Fruit fly (Drosophila melanogaster): ENCODE measurements around the gene mop.

mop gene

DNA sequence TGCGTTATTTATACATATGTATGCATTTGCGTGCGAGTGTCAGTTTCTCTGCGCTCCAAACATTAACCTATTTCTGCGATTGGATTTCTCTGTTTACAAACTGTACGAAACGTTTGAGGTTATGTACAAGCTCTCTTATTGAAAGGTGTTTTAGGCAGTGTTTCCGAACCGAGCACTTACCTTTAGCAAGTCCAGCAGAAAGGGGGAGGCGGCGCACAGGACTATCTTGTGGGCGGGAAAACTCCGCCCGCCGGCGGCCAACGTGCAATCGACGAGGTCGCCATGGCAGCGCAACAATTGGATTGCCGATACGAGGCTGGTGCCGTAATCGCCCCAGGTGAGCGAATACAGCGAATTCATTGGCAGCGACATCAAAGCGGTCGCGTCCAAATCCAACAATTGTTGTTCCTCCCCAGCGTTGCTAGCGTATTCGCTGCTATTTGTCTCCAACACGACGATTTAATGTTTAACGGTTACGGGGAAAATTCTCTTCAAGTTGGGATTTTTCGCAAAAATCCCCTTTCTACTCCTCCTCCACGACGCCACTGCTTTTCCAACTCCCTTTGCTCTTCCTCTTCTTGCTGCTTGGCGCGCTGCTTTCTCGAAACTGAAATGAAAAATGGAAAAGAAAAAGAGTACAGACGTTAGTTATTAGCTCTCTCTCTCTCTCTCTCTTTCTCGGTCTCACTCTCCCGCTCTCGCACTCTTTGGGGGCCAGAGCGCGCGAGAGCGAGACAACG is 19.0 kb downstream of the mop start (continued):
- TF ChIP-seq esn (GFP tag; optimal IDR thresholded peaks at IDR 0.05) (peak; percentile 89), Ets96B (tag; optimal IDR thresholded peaks at IDR 0.05) (peak; percentile 78), CG1621 (tag; optimal IDR thresholded peaks at IDR 0.05) (peak; percentile 80), fd59A (GFP tag; optimal IDR thresholded peaks at IDR 0.05) (peak; percentile 85), pdm3 (GFP tag; optimal IDR thresholded peaks at IDR 0.05) (peak; percentile 94), Eip75B (GFP tag; optimal IDR thresholded peaks at IDR 0.05) (peak; percentile 91), spab (GFP tag; optimal IDR thresholded peaks at IDR 0.05) (peak; percentile 68), CG8632 (GFP tag; optimal IDR thresholded peaks at IDR 0.05) (peak; percentile 83), CG7368 (GFP tag; optimal IDR thresholded peaks at IDR 0.05) (peak; percentile 91), CG11294 (GFP tag; IDR thresholded peaks at IDR 0.05) (peak; percentile 95), svp (GFP tag) (peak; percentile 95), Eip93F (GFP tag; optimal IDR thresholded peaks at IDR 0.05) (peak; percentile 2), Hr4 (GFP tag; optimal IDR thresholded peaks at IDR 0.05) (peak; percentile 96), CG10631 (GFP tag; optimal IDR thresholded peaks at IDR 0.05) (peak; percentile 91), CG15336 (GFP tag; IDR thresholded peaks at IDR 0.05) (peak; percentile 94), CG8119 (GFP tag; IDR thresholded peaks at IDR 0.05) (peak; percentile 95), fkh (GFP tag; optimal IDR thresholded peaks at IDR 0.05) (peak; percentile 81), CG6276 (GFP tag; optimal IDR thresholded peaks at IDR 0.05) (peak; percentile 88), CG34406 (GFP tag; optimal IDR thresholded peaks at IDR 0.05) (peak; percentile 89), Sox15 (GFP tag; optimal IDR thresholded peaks at IDR 0.05) (peak; percentile 93), Hr39 (GFP tag; optimal IDR thresholded peaks at IDR 0.05) (peak; percentile 94)

DNA sequence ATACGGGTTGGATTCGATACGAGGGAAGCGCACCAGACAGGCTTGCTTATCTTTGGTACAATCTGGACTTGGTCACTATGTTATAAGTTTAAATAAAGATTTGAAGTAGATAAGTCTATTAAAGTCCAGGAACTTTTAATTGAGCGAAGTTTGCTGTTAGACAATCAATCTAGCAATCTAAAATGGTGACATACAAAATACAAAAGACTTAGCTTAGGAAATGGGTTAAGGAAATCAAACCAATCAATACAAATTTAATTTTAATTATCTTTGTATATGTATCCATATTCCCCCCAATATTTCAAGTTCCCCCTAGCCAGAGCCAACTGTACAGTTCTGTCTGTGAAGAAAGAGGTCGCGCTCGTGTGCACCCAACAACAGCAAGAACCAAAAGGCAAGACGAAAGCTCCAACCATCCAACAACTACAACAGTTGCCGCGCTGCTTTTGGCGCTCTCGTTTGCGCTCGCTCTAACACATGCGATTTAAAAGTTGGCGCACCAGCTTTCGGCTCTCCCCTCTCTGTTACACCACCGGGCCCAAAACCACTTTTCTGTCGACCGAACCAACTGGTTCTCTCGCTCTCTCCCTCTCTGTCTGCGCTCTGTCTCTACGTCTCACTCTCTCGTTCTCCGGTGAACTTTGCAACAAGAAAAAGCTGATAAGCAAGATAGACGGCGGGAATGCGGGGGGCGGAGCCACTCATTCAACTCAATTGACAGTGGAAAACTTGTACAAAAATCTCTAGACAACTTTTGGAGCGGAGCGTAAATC is 19.8 kb downstream of the mop start:
- TF ChIP-seq CG16779 (tag; optimal IDR thresholded peaks at IDR 0.05) (peak; percentile 59), CG10669 (GFP tag; optimal IDR thresholded peaks at IDR 0.05) (peak; percentile 85), eg (GFP tag; IDR thresholded peaks at IDR 0.05) (peak; percentile 85), OdsH (GFP tag; optimal IDR thresholded peaks at IDR 0.05) (peak; percentile 93), Sox14 (GFP tag; optimal IDR thresholded peaks at IDR 0.05) (peak; percentile 86), Eip93F (GFP tag; optimal IDR thresholded peaks at IDR 0.05) (no peak), CG6808 (GFP tag; optimal IDR thresholded peaks at IDR 0.05) (peak; percentile 84), spab (GFP tag; optimal IDR thresholded peaks at IDR 0.05) (peak; percentile 79), acj6 (GFP tag; optimal IDR thresholded peaks at IDR 0.05) (peak; percentile 91), CG11902 (GFP tag; optimal IDR thresholded peaks at IDR 0.05) (peak; percentile 87), CG7368 (GFP tag; optimal IDR thresholded peaks at IDR 0.05) (peak; percentile 59), Ets21C (GFP tag; optimal IDR thresholded peaks at IDR 0.05) (peak; percentile 85), Eip78C (GFP tag) (peak; percentile 98), Eip75B (GFP tag; optimal IDR thresholded peaks at IDR 0.05) (peak; percentile 82), Lpt (GFP tag; optimal IDR thresholded peaks at IDR 0.05) (peak; percentile 72), Hr38 (GFP tag; optimal IDR thresholded peaks at IDR 0.05) (no peak), vri (GFP tag; optimal IDR thresholded peaks at IDR 0.05) (peak; percentile 20), CG8319 (GFP tag; optimal IDR thresholded peaks at IDR 0.05) (peak; percentile 85), Hr39 (GFP tag; optimal IDR thresholded peaks at IDR 0.05) (peak; percentile 89), pdm3 (GFP tag; optimal IDR thresholded peaks at IDR 0.05) (peak; percentile 89), lz (GFP tag; optimal IDR thresholded peaks at IDR 0.05) (peak; percentile 88), CG3032 (tag; optimal IDR thresholded peaks at IDR 0.05) (peak; percentile 88), topi (GFP tag; optimal IDR thresholded peaks at IDR 0.05) (peak; percentile 87), CG31627 (GFP tag; optimal IDR thresholded peaks at IDR 0.05) (peak; percentile 89), Ets96B (tag; optimal IDR thresholded peaks at IDR 0.05) (peak; percentile 77), CG11294 (GFP tag; IDR thresholded peaks at IDR 0.05) (peak; percentile 85), CG8119 (GFP tag; IDR thresholded peaks at IDR 0.05) (peak; percentile 89), CG6792 (GFP tag; optimal IDR thresholded peaks at IDR 0.05) (peak; percentile 88), CG9139 (GFP tag; optimal IDR thresholded peaks at IDR 0.05) (no peak), CG32006 (GFP tag; optimal IDR thresholded peaks at IDR 0.05) (peak; percentile 97), Sox15 (GFP tag; optimal IDR thresholded peaks at IDR 0.05) (peak; percentile 87), Smox (GFP tag; optimal IDR thresholded peaks at IDR 0.05) (peak; percentile 88), CG8632 (GFP tag; optimal IDR thresholded peaks at IDR 0.05) (peak; percentile 86), svp (GFP tag) (peak; percentile 99), fd85E (GFP tag; optimal IDR thresholded peaks at IDR 0.05) (peak; percentile 54), Met (GFP tag; optimal IDR thresholded peaks at IDR 0.05) (peak; percentile 92), Gug (GFP tag; IDR thresholded peaks at IDR 0.05) (peak; percentile 78), CG15336 (GFP tag; IDR thresholded peaks at IDR 0.05) (peak; percentile 89), CG34406 (GFP tag; optimal IDR thresholded peaks at IDR 0.05) (peak; percentile 81)

Measured in whole organism, prepupa.